Fruit fly (Drosophila melanogaster) whole organism, embryonic: ENCODE results near the gene CG5080.

ENCODE experiments used
- Aef1 ChIP-seq: fragments of 200-800 bp; sonication (Bioruptor generic); IDR thresholded peaks from 3 replicates; pipeline ENCODE4 v1.3.6; 2022; ENCODE audit warnings: missing biosample characterization, missing genetic modification characterization
- CG10147 ChIP-seq: fragments of 200-800 bp; sonication (Bioruptor generic); optimal IDR thresholded peaks from 2 replicates; lab custom pipeline; 2019; ENCODE audit warnings: missing biosample characterization, mild to moderate bottlenecking, missing genetic modification characterization, moderate library complexity
- CG10209 ChIP-seq: fragments of 200-800 bp; sonication (Bioruptor generic); optimal IDR thresholded peaks from 3 replicates; lab custom pipeline; 2017; ENCODE audit warnings: missing biosample characterization, mild to moderate bottlenecking, missing genetic modification characterization, missing genetic modification reagents
- CG10462 ChIP-seq: fragments of 200-800 bp; sonication (Bioruptor generic); optimal IDR thresholded peaks from 2 replicates; lab custom pipeline; 2016; ENCODE audit warnings: missing biosample characterization, missing genetic modification characterization
- CG12236 ChIP-seq: fragments of 200-800 bp; sonication (Bioruptor generic); optimal IDR thresholded peaks from 2 replicates; lab custom pipeline; 2016; ENCODE audit warnings: missing biosample characterization, missing genetic modification characterization
- CG13775 ChIP-seq: fragments of 200-800 bp; sonication (Bioruptor generic); optimal IDR thresholded peaks from 3 replicates; lab custom pipeline; 2017; ENCODE audit warnings: missing biosample characterization, mild to moderate bottlenecking, missing genetic modification characterization
- CG15269 ChIP-seq: fragments of 200-800 bp; sonication (Bioruptor generic); optimal IDR thresholded peaks from 2 replicates; lab custom pipeline; 2018; ENCODE audit warnings: missing biosample characterization, mild to moderate bottlenecking, missing genetic modification characterization, moderate library complexity
- CG15514 ChIP-seq: fragments of 200-800 bp; sonication (Bioruptor generic); optimal IDR thresholded peaks from 3 replicates; lab custom pipeline; 2017; ENCODE audit warnings: missing biosample characterization, missing genetic modification characterization, mild to moderate bottlenecking, moderate library complexity, missing genetic modification reagents
- CG15601 ChIP-seq: fragments of 200-800 bp; sonication (Bioruptor generic); optimal IDR thresholded peaks from 3 replicates; lab custom pipeline; 2019; ENCODE audit warnings: missing biosample characterization, mild to moderate bottlenecking, missing genetic modification characterization, moderate library complexity
- CG1602 ChIP-seq: fragments of 200-800 bp; sonication (Bioruptor generic); optimal IDR thresholded peaks from 3 replicates; lab custom pipeline; 2016; ENCODE audit warnings: missing biosample characterization, missing genetic modification characterization
- CG1603 ChIP-seq: fragments of 200-800 bp; sonication (Bioruptor generic); optimal IDR thresholded peaks from 2 replicates; lab custom pipeline; 2019; ENCODE audit warnings: missing biosample characterization, mild to moderate bottlenecking, missing genetic modification characterization, moderate library complexity
- CG18262 ChIP-seq: fragments of 200-800 bp; optimal IDR thresholded peaks from 3 replicates; lab custom pipeline; 2019; ENCODE audit warnings: missing biosample characterization, mild to moderate bottlenecking, missing genetic modification characterization, moderate library complexity
- CG18476 ChIP-seq: fragments of 200-800 bp; sonication (Bioruptor generic); optimal IDR thresholded peaks from 2 replicates; lab custom pipeline; 2016; ENCODE audit warnings: missing biosample characterization, mild to moderate bottlenecking, missing genetic modification characterization
- CG18619 ChIP-seq: fragments of 200-800 bp; sonication (Bioruptor generic); optimal IDR thresholded peaks from 3 replicates; lab custom pipeline; 2017; ENCODE audit warnings: missing biosample characterization, mild to moderate bottlenecking, missing genetic modification characterization
- CG2116 ChIP-seq: fragments of 200-800 bp; sonication (Bioruptor generic); optimal IDR thresholded peaks from 3 replicates; lab custom pipeline; 2018; ENCODE audit warnings: missing biosample characterization, mild to moderate bottlenecking, missing genetic modification characterization
- CG32767 ChIP-seq: fragments of 200-800 bp; sonication (Bioruptor generic); IDR thresholded peaks from 2 replicates; pipeline ENCODE4 v1.3.6; 2022; ENCODE audit warnings: missing biosample characterization, missing genetic modification characterization
- CG3407 ChIP-seq: fragments of 200-800 bp; sonication (Bioruptor generic); optimal IDR thresholded peaks from 2 replicates; lab custom pipeline; 2018; ENCODE audit warnings: missing biosample characterization, mild to moderate bottlenecking, missing genetic modification characterization
- CG3995 ChIP-seq: fragments of 200-800 bp; sonication (Bioruptor generic); optimal IDR thresholded peaks from 3 replicates; lab custom pipeline; 2016; ENCODE audit warnings: missing biosample characterization, missing genetic modification characterization
- CG8281 ChIP-seq: fragments of 200-800 bp; sonication (Bioruptor generic); optimal IDR thresholded peaks from 2 replicates; lab custom pipeline; 2018; ENCODE audit warnings: missing biosample characterization, mild to moderate bottlenecking, missing genetic modification characterization, moderate library complexity
- CG8478 ChIP-seq: fragments of >200 bp; optimal IDR thresholded peaks from 2 replicates; lab custom pipeline; 2018
- CG9876 ChIP-seq: fragments of 200-800 bp; sonication (Bioruptor generic); optimal IDR thresholded peaks from 2 replicates; lab custom pipeline; 2016; ENCODE audit warnings: missing biosample characterization, missing genetic modification characterization
- Camta ChIP-seq: fragments of 200-800 bp; sonication (Bioruptor generic); optimal IDR thresholded peaks from 2 replicates; lab custom pipeline; 2016; ENCODE audit warnings: missing biosample characterization, missing genetic modification characterization
- CkIIα-i1 ChIP-seq: fragments of 200-800 bp; sonication (Bioruptor generic); IDR thresholded peaks from 2 replicates; pipeline ENCODE4 v1.3.6; 2022; ENCODE audit warnings: missing biosample characterization, missing genetic modification characterization
- Dek ChIP-seq: fragments of 200-800 bp; sonication (Bioruptor generic); optimal IDR thresholded peaks from 3 replicates; lab custom pipeline; 2019; ENCODE audit warnings: missing biosample characterization, mild to moderate bottlenecking, missing genetic modification characterization, moderate library complexity
- Dfd ChIP-seq, 2 experiments: fragments of >200 bp; optimal IDR thresholded peaks; 2 replicates each; lab custom pipeline; 2017; ENCODE audit warnings: missing biosample characterization in 2 of 2, missing genetic modification characterization in 2 of 2
- Doc2 ChIP-seq: fragments of 200-800 bp; sonication (Bioruptor generic); IDR thresholded peaks from 2 replicates; pipeline ENCODE4 v1.3.6; 2022; ENCODE audit warnings: missing biosample characterization, missing genetic modification characterization
- Eip74EF ChIP-seq, 2 experiments: fragments of 200-800 bp in 1 of 2; fragments of >200 bp in 1 of 2; sonication (Bioruptor generic) in 1 of 2; optimal IDR thresholded peaks; 2 replicates each; lab custom pipeline; 2017 to 2019; ENCODE audit warnings: missing biosample characterization in 2 of 2, missing genetic modification characterization in 2 of 2, mild to moderate bottlenecking in 1 of 2, moderate library complexity in 1 of 2
- Fer1 ChIP-seq: fragments of 200-800 bp; sonication (Bioruptor generic); optimal IDR thresholded peaks from 2 replicates; lab custom pipeline; 2017; ENCODE audit warnings: missing biosample characterization, mild to moderate bottlenecking, missing genetic modification characterization
- Hey ChIP-seq: fragments of 200-800 bp; sonication (Bioruptor generic); optimal IDR thresholded peaks from 3 replicates; lab custom pipeline; 2018; ENCODE audit warnings: missing biosample characterization, mild to moderate bottlenecking, missing genetic modification characterization
- HmgD ChIP-seq: fragments of 200-800 bp; sonication (Bioruptor generic); optimal IDR thresholded peaks from 3 replicates; lab custom pipeline; 2016; ENCODE audit warnings: missing biosample characterization, missing genetic modification characterization
- MESR4 ChIP-seq: fragments of 200-800 bp; sonication (Bioruptor generic); optimal IDR thresholded peaks from 2 replicates; lab custom pipeline; 2018; ENCODE audit warnings: missing biosample characterization, mild to moderate bottlenecking, missing genetic modification characterization, moderate library complexity
- Mad ChIP-seq: fragments of 200-800 bp; sonication (Bioruptor generic); optimal IDR thresholded peaks from 2 replicates; lab custom pipeline; 2016; ENCODE audit warnings: missing biosample characterization, missing genetic modification characterization
- NFAT ChIP-seq: fragments of 200-800 bp; sonication (Bioruptor generic); IDR thresholded peaks from 2 replicates; pipeline ENCODE4 v1.3.6; 2022; ENCODE audit warnings: missing biosample characterization, missing genetic modification characterization
- Opbp ChIP-seq: fragments of 200-800 bp; sonication (Bioruptor generic); IDR thresholded peaks from 3 replicates; pipeline ENCODE4 v1.3.6; 2022; ENCODE audit warnings: missing biosample characterization, missing genetic modification characterization; ENCODE audit not compliant: partially characterized antibody
- ato ChIP-seq: fragments of 200-800 bp; sonication (Bioruptor generic); IDR thresholded peaks from 2 replicates; pipeline ENCODE4 v1.3.6; 2022; ENCODE audit warnings: missing biosample characterization, missing genetic modification characterization; ENCODE audit not compliant: partially characterized antibody
- bcd ChIP-seq: fragments of 200-800 bp; sonication (Bioruptor generic); optimal IDR thresholded peaks from 2 replicates; lab custom pipeline; 2017; ENCODE audit warnings: missing biosample characterization, mild to moderate bottlenecking, missing genetic modification characterization
- crp ChIP-seq, 2 experiments: fragments of 200-800 bp; sonication (Bioruptor generic); optimal IDR thresholded peaks; 2 replicates in 1 of 2; 3 replicates in 1 of 2; lab custom pipeline; 2017; ENCODE audit warnings: missing biosample characterization in 2 of 2, missing genetic modification characterization in 2 of 2, mild to moderate bottlenecking in 1 of 2, moderate library complexity in 1 of 2
- dysf ChIP-seq: fragments of 200-800 bp; sonication (Bioruptor generic); IDR thresholded peaks from 3 replicates; pipeline ENCODE4 v1.3.6; 2022; ENCODE audit warnings: missing biosample characterization, missing genetic modification characterization
- fd3F ChIP-seq: fragments of 200-800 bp; sonication (Bioruptor generic); optimal IDR thresholded peaks from 2 replicates; lab custom pipeline; 2018; ENCODE audit warnings: missing biosample characterization, mild to moderate bottlenecking, missing genetic modification characterization, moderate library complexity
- hbn ChIP-seq: fragments of 200-800 bp; sonication (Bioruptor generic); IDR thresholded peaks from 2 replicates; pipeline ENCODE4 v1.3.6; 2022; ENCODE audit warnings: missing biosample characterization, missing genetic modification characterization; ENCODE audit not compliant: partially characterized antibody
- her ChIP-seq: fragments of 200-800 bp; sonication (Bioruptor generic); optimal IDR thresholded peaks from 2 replicates; lab custom pipeline; 2016; ENCODE audit warnings: missing biosample characterization, missing genetic modification characterization
- klu ChIP-seq: fragments of 200-800 bp; sonication (Bioruptor generic); IDR thresholded peaks from 2 replicates; pipeline ENCODE4 v1.3.6; 2022; ENCODE audit warnings: missing biosample characterization, missing genetic modification characterization
- prd ChIP-seq, 3 experiments: fragments of >200 bp in 2 of 3; fragments of 200-800 bp in 1 of 3; sonication (Bioruptor generic) in 1 of 3; optimal IDR thresholded peaks in 2 of 3; IDR thresholded peaks in 1 of 3; 2 replicates in 2 of 3; 3 replicates in 1 of 3; pipeline versions ENCODE4 v1.3.6 to Lab custom; 2017 to 2022; ENCODE audit warnings: missing biosample characterization in 1 of 3, missing genetic modification characterization in 1 of 3
- sens ChIP-seq: fragments of 200-800 bp; sonication (Bioruptor generic); peaks from one replicate; lab custom pipeline; 2016; ENCODE audit warnings: missing biosample characterization, missing genetic modification characterization
- sug ChIP-seq: fragments of 200-800 bp; optimal IDR thresholded peaks from 2 replicates; lab custom pipeline; 2019; ENCODE audit warnings: missing biosample characterization, mild to moderate bottlenecking, missing genetic modification characterization, moderate library complexity
- unpg ChIP-seq: fragments of 200-800 bp; sonication (Bioruptor generic); optimal IDR thresholded peaks from 3 replicates; lab custom pipeline; 2018; ENCODE audit warnings: missing biosample characterization, mild to moderate bottlenecking, missing genetic modification characterization, moderate library complexity
- yki ChIP-seq: fragments of >200 bp; optimal IDR thresholded peaks from 3 replicates; lab custom pipeline; 2018

The CG5080 gene

DNA sequence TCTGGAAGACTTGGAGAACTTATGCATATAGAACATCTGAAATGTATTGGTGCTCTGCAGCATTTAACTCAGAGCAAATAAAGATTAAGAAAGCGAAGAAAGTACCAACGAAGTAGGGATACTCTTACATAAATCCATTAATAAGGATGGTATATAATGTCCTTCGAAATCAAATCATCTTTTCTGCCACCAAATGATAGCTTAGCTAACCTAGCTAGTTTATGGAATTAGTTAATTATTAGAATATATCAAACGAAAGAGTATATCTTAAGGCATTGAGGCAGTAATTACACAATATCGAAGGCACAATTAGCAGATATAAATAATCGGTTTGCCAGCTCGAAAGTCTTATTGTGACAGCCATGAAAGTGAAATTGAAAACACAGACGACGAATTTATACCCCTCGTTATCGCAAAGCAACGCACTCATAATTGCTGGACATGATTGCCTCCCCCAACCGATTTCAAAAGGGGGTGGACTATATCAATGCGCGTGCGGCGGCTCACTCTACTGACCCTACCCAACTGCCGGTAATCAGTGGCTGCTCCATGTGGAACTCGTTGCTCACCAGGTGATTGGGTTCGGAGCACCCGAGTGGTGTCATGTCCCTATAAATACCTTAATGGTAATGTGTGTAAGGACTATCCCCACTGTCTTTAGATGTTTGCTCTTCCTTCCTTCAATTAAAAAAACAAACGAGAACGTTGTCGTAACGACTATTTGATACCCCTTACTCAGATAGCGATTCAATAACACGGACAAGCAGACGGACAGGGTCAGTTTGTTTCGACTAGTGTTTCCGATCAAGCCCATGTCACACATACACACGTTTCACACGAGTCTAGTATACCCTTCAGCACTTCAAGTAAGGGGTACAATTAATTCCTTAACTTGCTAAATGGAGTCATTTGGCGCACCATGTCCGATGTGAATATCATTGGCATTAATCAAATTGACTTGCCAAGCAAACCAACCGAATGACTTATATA, 19.0 kb downstream of the CG5080 start (continued):
- TF ChIP-seq klu = no peak
- TF ChIP-seq bcd (GFP tag; lab: Kevin White, UChicago) = peak; percentile 53
- no peak for TF ChIP-seq CkIIα-i1 (GFP tag; lab: Robert Waterston, UW)
- TF ChIP-seq CG9876 (GFP tag; lab: Kevin White, UChicago) = no peak
- TF ChIP-seq ato (GFP tag; lab: Robert Waterston, UW) = no peak
- TF ChIP-seq CG15601 = peak; percentile 54
- TF ChIP-seq prd (optimal IDR thresholded peaks at IDR 0.05; lab: Kevin White, UChicago) = no peak
- TF ChIP-seq prd (GFP tag; IDR thresholded peaks at IDR 0.05; lab: Robert Waterston, UW) = peak; percentile 54; the same call in 2 of the 3 replicates
- no peak for TF ChIP-seq Doc2 (GFP tag; lab: Robert Waterston, UW)
- TF ChIP-seq CG8281 (tag; lab: Kevin White, UChicago) = peak; percentile 0
- TF ChIP-seq CG10209 = peak; percentile 28
- TF ChIP-seq CG32767 (GFP tag; lab: Robert Waterston, UW) = 0 out of 2 replicates have a peak, but pooled peaks have one; percentile 40
- no peak for TF ChIP-seq NFAT (GFP tag; lab: Robert Waterston, UW)
- peak; percentile 16; the same call in 1 of the 3 replicates for TF ChIP-seq Aef1
- no peak for TF ChIP-seq CG12236 (GFP tag; lab: Kevin White, UChicago)
- no peak for TF ChIP-seq HmgD (GFP tag; lab: Kevin White, UChicago)
- TF ChIP-seq fd3F (GFP tag; lab: Kevin White, UChicago) = peak; percentile 17
- peak; percentile 70 for TF ChIP-seq CG18262 (tag; lab: Kevin White, UChicago)
- TF ChIP-seq sens (GFP tag; lab: Kevin White, UChicago) = peak; percentile 93
- peak; percentile 47 for TF ChIP-seq Fer1 (GFP tag; lab: Kevin White, UChicago)
- TF ChIP-seq her (GFP tag; lab: Kevin White, UChicago) = no peak
- no peak for TF ChIP-seq CG8478 (lab: Kevin White, UChicago)
- TF ChIP-seq Dfd (GFP tag; optimal IDR thresholded peaks at IDR 0.05; lab: Kevin White, UChicago) = no peak
- TF ChIP-seq Hey (tag; lab: Kevin White, UChicago) = no peak
- 0 out of 3 replicates have a peak, but pooled peaks have one; percentile 40 for TF ChIP-seq dysf (GFP tag; lab: Robert Waterston, UW)
- peak; percentile 31 for TF ChIP-seq CG18619
- TF ChIP-seq Dek = peak; percentile 53
- peak; percentile 34 for TF ChIP-seq CG15514 (GFP tag; lab: Kevin White, UChicago)
- TF ChIP-seq MESR4 (GFP tag; lab: Kevin White, UChicago) = no peak
- peak; percentile 54 for TF ChIP-seq CG15269
- peak; percentile 41 for TF ChIP-seq sug (tag; lab: Kevin White, UChicago)
- peak in 1 of 2 experiments; percentile 40 for TF ChIP-seq Eip74EF (GFP tag; optimal IDR thresholded peaks at IDR 0.05; lab: Kevin White, UChicago)
- TF ChIP-seq CG1603 (tag; lab: Kevin White, UChicago) = peak; percentile 78
- peak; percentile 18 for TF ChIP-seq Camta
- TF ChIP-seq Opbp (GFP tag; lab: Robert Waterston, UW) = no peak
- TF ChIP-seq CG3407 (GFP tag; lab: Kevin White, UChicago) = no peak
- peak; percentile 36 for TF ChIP-seq CG1602 (GFP tag; lab: Kevin White, UChicago)
- TF ChIP-seq CG10147 = peak; percentile 57
- peak; percentile 1 for TF ChIP-seq CG10462 (GFP tag; lab: Kevin White, UChicago)
- TF ChIP-seq CG2116 (GFP tag; lab: Kevin White, UChicago) = no peak
- no peak for TF ChIP-seq hbn (GFP tag; lab: Robert Waterston, UW)
- no peak for TF ChIP-seq yki (lab: Kevin White, UChicago)
- no peak for TF ChIP-seq CG3995 (GFP tag; lab: Kevin White, UChicago)
- TF ChIP-seq CG18476 = no peak
- TF ChIP-seq CG13775 (GFP tag; lab: Kevin White, UChicago) = no peak
- TF ChIP-seq Mad (GFP tag; lab: Kevin White, UChicago) = no peak
- TF ChIP-seq unpg (GFP tag; lab: Kevin White, UChicago) = peak; percentile 59
- TF ChIP-seq crp (GFP tag; optimal IDR thresholded peaks at IDR 0.05; lab: Kevin White, UChicago) = no peak
